Fruit fly (Drosophila melanogaster): ENCODE results near the gene CG13305.

The CG13305 gene

dm6 chr3L:8600752-8601433 is 45.7 kb downstream of the CG13305 start, which contains the start of the genes Nelf-E and RpL14 (continued):
- TF ChIP-seq CG12104 (GFP tag; optimal IDR thresholded peaks at IDR 0.05) (peak; percentile 92), Hr3 (GFP tag; optimal IDR thresholded peaks at IDR 0.05) (peak; percentile 85), pzg (GFP tag; optimal IDR thresholded peaks at IDR 0.05) (peak; percentile 100), croc (GFP tag; conservative IDR thresholded peaks at IDR 0.05) (peak; percentile 79), CG12942 (GFP tag; optimal IDR thresholded peaks at IDR 0.05) (peak; percentile 79), CG1647 (GFP tag; optimal IDR thresholded peaks at IDR 0.05) (peak; percentile 91), Rx (GFP tag; IDR thresholded peaks at IDR 0.05) (peak; percentile 92), vfl (GFP tag; optimal IDR thresholded peaks at IDR 0.05) (peak; percentile 91), CG7357 (GFP tag; IDR thresholded peaks at IDR 0.05) (peak; percentile 69), CG8944 (GFP tag; optimal IDR thresholded peaks at IDR 0.05) (peak; percentile 90), Taf1 (GFP tag; IDR thresholded peaks at IDR 0.05) (peak; percentile 75), Dek (tag; optimal IDR thresholded peaks at IDR 0.05) (peak; percentile 89), wor (GFP tag; IDR thresholded peaks at IDR 0.05) (peak; percentile 52), CG10462 (GFP tag; optimal IDR thresholded peaks at IDR 0.05) (peak; percentile 77), CG6254 (GFP tag; optimal IDR thresholded peaks at IDR 0.05) (peak; percentile 88), Atf3 (GFP tag; optimal IDR thresholded peaks at IDR 0.05) (peak; percentile 95), pan (optimal IDR thresholded peaks at IDR 0.05) (no peak), pan (GFP tag; optimal IDR thresholded peaks at IDR 0.05 in 1 of 2, IDR thresholded peaks at IDR 0.05 in 1 of 2) (peak in 1 of 2 experiments; percentile 95), CG11560 (tag; IDR thresholded peaks at IDR 0.05) (peak; percentile 51; the same call in 2 of the 3 replicates), CG12659 (GFP tag; optimal IDR thresholded peaks at IDR 0.05) (peak; percentile 99), CG11696 (GFP tag; IDR thresholded peaks at IDR 0.05) (peak; percentile 79), nom (GFP tag; optimal IDR thresholded peaks at IDR 0.05) (peak; percentile 93), CG13775 (GFP tag; optimal IDR thresholded peaks at IDR 0.05) (peak; percentile 97), CG11695 (GFP tag; IDR thresholded peaks at IDR 0.05) (peak; percentile 82), CG11723 (GFP tag; optimal IDR thresholded peaks at IDR 0.05) (peak; percentile 93), unpg (GFP tag; optimal IDR thresholded peaks at IDR 0.05) (peak; percentile 93), Elba2 (GFP tag; optimal IDR thresholded peaks at IDR 0.05) (no peak), cwo (GFP tag; optimal IDR thresholded peaks at IDR 0.05) (peak; percentile 85), ci (GFP tag; IDR thresholded peaks at IDR 0.05) (peak; percentile 99), Neu2 (GFP tag; optimal IDR thresholded peaks at IDR 0.05; ENCODE audit: borderline replicate concordance) (peak; percentile 83), CG4404 (GFP tag; IDR thresholded peaks at IDR 0.05) (peak; percentile 73), dm (GFP tag; optimal IDR thresholded peaks at IDR 0.05) (peak; percentile 100), Usf (GFP tag; optimal IDR thresholded peaks at IDR 0.05) (peak; percentile 86), CG2199 (GFP tag; IDR thresholded peaks at IDR 0.05) (peak; percentile 95), CG34376 (GFP tag; optimal IDR thresholded peaks at IDR 0.05) (peak; percentile 98), usp (GFP tag; optimal IDR thresholded peaks at IDR 0.05) (no peak), CG13624 (GFP tag; optimal IDR thresholded peaks at IDR 0.05) (peak; percentile 98), Stat92E (GFP tag; optimal IDR thresholded peaks at IDR 0.05) (peak in 1 of 3 experiments; percentile 92), Blimp-1 (GFP tag; optimal IDR thresholded peaks at IDR 0.05) (peak; percentile 79), Jarid2 (GFP tag; optimal IDR thresholded peaks at IDR 0.05) (peak; percentile 90), Myb (GFP tag; optimal IDR thresholded peaks at IDR 0.05) (peak; percentile 87), z (GFP tag; IDR thresholded peaks at IDR 0.05) (peak; percentile 68; the same call in 2 of the 3 replicates), tup (GFP tag; optimal IDR thresholded peaks at IDR 0.05) (peak; percentile 89), CG7839 (tag; optimal IDR thresholded peaks at IDR 0.05) (peak; percentile 91), twi (tag; optimal IDR thresholded peaks at IDR 0.05) (peak; percentile 86), Vsx1 (GFP tag; optimal IDR thresholded peaks at IDR 0.05) (peak; percentile 96), Dbx (GFP tag; IDR thresholded peaks at IDR 0.05) (peak; percentile 96), repo (GFP tag; optimal IDR thresholded peaks at IDR 0.05) (peak; percentile 96), CG18764 (GFP tag; optimal IDR thresholded peaks at IDR 0.05) (peak; percentile 94), toy (GFP tag; IDR thresholded peaks at IDR 0.05) (peak; percentile 80; the same call in 1 of the 2 replicates)
